Fruit fly (Drosophila melanogaster): Measurements from ENCODE around the gene CG45067.

CG45067 gene

dm6 chr3L:3106908-3107821 is 7.1 kb downstream of the CG45067 start, which contains the start of gene Cht7 (continued):
- TF ChIP-seq Hr51 (GFP tag; optimal IDR thresholded peaks at IDR 0.05) (peak; percentile 68 to 93), tna (GFP tag; IDR thresholded peaks at IDR 0.05; ENCODE audit: partially characterized antibody) (no peak), odd (GFP tag; optimal IDR thresholded peaks at IDR 0.05) (peak; percentile 83), en (GFP tag; optimal IDR thresholded peaks at IDR 0.05) (peak; percentile 46), CG12155 (GFP tag; optimal IDR thresholded peaks at IDR 0.05) (peak; percentile 76), dmrt99B (tag; optimal IDR thresholded peaks at IDR 0.05) (peak; percentile 91), disco-r (GFP tag; optimal IDR thresholded peaks at IDR 0.05) (peak; percentile 27), unpg (GFP tag; optimal IDR thresholded peaks at IDR 0.05) (peak; percentile 90), sim (GFP tag; IDR thresholded peaks at IDR 0.05) (peak; percentile 76), CG11085 (GFP tag; IDR thresholded peaks at IDR 0.05) (peak; percentile 50; the same call in 1 of the 2 replicates), CG32532 (GFP tag; IDR thresholded peaks at IDR 0.05) (peak; percentile 88), Chrac-16 (GFP tag; optimal IDR thresholded peaks at IDR 0.05) (peak; percentile 83), luna (GFP tag; optimal IDR thresholded peaks at IDR 0.05) (no peak), fd102C (GFP tag; optimal IDR thresholded peaks at IDR 0.05) (no peak), CG17802 (tag; optimal IDR thresholded peaks at IDR 0.05) (peak; percentile 22), ab (GFP tag; optimal IDR thresholded peaks at IDR 0.05) (no peak), CG12942 (GFP tag; optimal IDR thresholded peaks at IDR 0.05) (peak; percentile 68), C15 (GFP tag; IDR thresholded peaks at IDR 0.05) (no peak), row (GFP tag; IDR thresholded peaks at IDR 0.05) (peak; percentile 93), chif (GFP tag; optimal IDR thresholded peaks at IDR 0.05) (peak; percentile 71 to 77), bab2 (GFP tag; optimal IDR thresholded peaks at IDR 0.05) (peak; percentile 66), CG10654 (GFP tag; optimal IDR thresholded peaks at IDR 0.05) (peak; percentile 49), CG30403 (GFP tag; optimal IDR thresholded peaks at IDR 0.05) (peak; percentile 91), Hey (tag; optimal IDR thresholded peaks at IDR 0.05) (peak; percentile 16), tup (GFP tag; optimal IDR thresholded peaks at IDR 0.05) (peak; percentile 60), Dip3 (GFP tag; optimal IDR thresholded peaks at IDR 0.05) (peak; percentile 72), bsh (GFP tag; optimal IDR thresholded peaks at IDR 0.05) (peak; percentile 78 to 92), fu2 (GFP tag; optimal IDR thresholded peaks at IDR 0.05) (peak; percentile 18), BtbVII (GFP tag; optimal IDR thresholded peaks at IDR 0.05) (peak; percentile 76), CG7745 (tag; optimal IDR thresholded peaks at IDR 0.05) (no peak), MESR4 (GFP tag; optimal IDR thresholded peaks at IDR 0.05) (no peak), CG12299 (tag; optimal IDR thresholded peaks at IDR 0.05) (peak; percentile 84), CG15601 (tag; optimal IDR thresholded peaks at IDR 0.05) (peak; percentile 99), CG17328 (GFP tag; IDR thresholded peaks at IDR 0.05) (peak; percentile 63; the same call in 1 of the 2 replicates), Sry-δ (GFP tag; optimal IDR thresholded peaks at IDR 0.05) (no peak), cg (GFP tag; optimal IDR thresholded peaks at IDR 0.05) (no peak), CG13123 (GFP tag; optimal IDR thresholded peaks at IDR 0.05) (peak; percentile 35), CG4282 (GFP tag; optimal IDR thresholded peaks at IDR 0.05) (no peak), CG14014 (GFP tag; IDR thresholded peaks at IDR 0.05) (peak; percentile 74), Vsx1 (GFP tag; optimal IDR thresholded peaks at IDR 0.05) (peak; percentile 78), Sox100B (GFP tag; optimal IDR thresholded peaks at IDR 0.05) (peak; percentile 89), Mad (GFP tag; optimal IDR thresholded peaks at IDR 0.05) (peak; percentile 87), tll (GFP tag; optimal IDR thresholded peaks at IDR 0.05) (no peak), CG3847 (GFP tag; IDR thresholded peaks at IDR 0.05) (peak; percentile 83), CG2678 (tag; optimal IDR thresholded peaks at IDR 0.05) (peak; percentile 91), NK7.1 (GFP tag; optimal IDR thresholded peaks at IDR 0.05) (peak; percentile 18), CG5245 (GFP tag; optimal IDR thresholded peaks at IDR 0.05) (peak; percentile 65), CG11696 (GFP tag; IDR thresholded peaks at IDR 0.05) (peak; percentile 43; the same call in 1 of the 2 replicates)

Measured in whole organism, embryonic.